Worm (Caenorhabditis elegans) whole organism, late embryonic: ENCODE data around the gene nlp-101.

Experiments used
- C38D4.7 ChIP-seq: fragments of 200-800 bp; sonication (Bioruptor generic); optimal IDR thresholded peaks from 2 replicates; lab custom pipeline; 2018; ENCODE audit warnings: mild to moderate bottlenecking, missing genetic modification characterization, moderate library complexity, missing compliant biosample characterization
- F13H6.1 ChIP-seq: sonication (generic microtip); optimal IDR thresholded peaks from 2 replicates; lab custom pipeline; 2016; ENCODE audit warnings: missing genetic modification characterization, missing compliant biosample characterization
- K02D7.2 ChIP-seq: sonication (generic microtip); optimal IDR thresholded peaks from 2 replicates; lab custom pipeline; 2017; ENCODE audit warnings: mild to moderate bottlenecking, missing genetic modification characterization, missing compliant biosample characterization
- K09A11.1 ChIP-seq: sonication (generic microtip); optimal IDR thresholded peaks from 2 replicates; lab custom pipeline; 2017; ENCODE audit warnings: antibody characterized with exemption, mild to moderate bottlenecking, missing genetic modification characterization, missing compliant biosample characterization; ENCODE audit not compliant: insufficient read depth
- Y22D7AL.16 ChIP-seq: sonication (generic microtip); optimal IDR thresholded peaks from 2 replicates; lab custom pipeline; 2016; ENCODE audit warnings: missing genetic modification characterization, missing compliant biosample characterization
- ama-1 ChIP-seq: fragments of 150-350 bp; optimal IDR thresholded peaks from 2 replicates; lab custom pipeline; 2014
- ceh-18 ChIP-seq: sonication (generic microtip); optimal IDR thresholded peaks from 2 replicates; lab custom pipeline; 2016; ENCODE audit warnings: missing genetic modification characterization, missing compliant biosample characterization
- ceh-22 ChIP-seq: sonication (generic microtip); optimal IDR thresholded peaks from 2 replicates; lab custom pipeline; 2017; ENCODE audit warnings: missing biosample characterization, missing genetic modification characterization
- ceh-24 ChIP-seq: sonication (generic microtip); optimal IDR thresholded peaks from 2 replicates; lab custom pipeline; 2016; ENCODE audit warnings: mild to moderate bottlenecking, missing genetic modification characterization, missing compliant biosample characterization
- ceh-31 ChIP-seq: sonication (generic microtip); optimal IDR thresholded peaks from 2 replicates; lab custom pipeline; 2016; ENCODE audit warnings: missing genetic modification characterization, missing compliant biosample characterization
- ceh-34 ChIP-seq: sonication (generic microtip); optimal IDR thresholded peaks from 2 replicates; lab custom pipeline; 2016; ENCODE audit warnings: mild to moderate bottlenecking, missing genetic modification characterization, missing compliant biosample characterization
- ceh-45 ChIP-seq: fragments of 200-800 bp; sonication (Bioruptor generic); IDR thresholded peaks from 2 replicates; pipeline ENCODE4 v1.3.6; 2022; ENCODE audit warnings: missing genetic modification reagents, missing genetic modification characterization, missing compliant biosample characterization
- ceh-9 ChIP-seq: sonication (generic microtip); optimal IDR thresholded peaks from 2 replicates; lab custom pipeline; 2016; ENCODE audit warnings: mild to moderate bottlenecking, missing genetic modification characterization, inconsistent platforms, missing compliant biosample characterization
- fkh-10 ChIP-seq: fragments of 150-350 bp; optimal IDR thresholded peaks from 2 replicates; lab custom pipeline; 2014; ENCODE audit warnings: missing biosample characterization, missing genetic modification reagents, missing genetic modification characterization
- fkh-6 ChIP-seq: sonication (generic microtip); optimal IDR thresholded peaks from 2 replicates; lab custom pipeline; 2016; ENCODE audit warnings: missing genetic modification characterization, missing compliant biosample characterization
- hlh-8 ChIP-seq: sonication (generic microtip); optimal IDR thresholded peaks from 2 replicates; lab custom pipeline; 2016; ENCODE audit warnings: missing genotype, missing genetic modification characterization, missing compliant biosample characterization
- lim-6 ChIP-seq: sonication (generic microtip); optimal IDR thresholded peaks from 2 replicates; lab custom pipeline; 2016; ENCODE audit warnings: missing genetic modification characterization, missing compliant biosample characterization
- madf-2 ChIP-seq: sonication (generic microtip); optimal IDR thresholded peaks from 2 replicates; lab custom pipeline; 2017; ENCODE audit warnings: missing genetic modification characterization, missing compliant biosample characterization
- mec-3 ChIP-seq: sonication (generic microtip); optimal IDR thresholded peaks from 2 replicates; lab custom pipeline; 2016; ENCODE audit warnings: borderline replicate concordance, missing genetic modification characterization, missing compliant biosample characterization
- nhr-11 ChIP-seq: fragments of 150-350 bp; optimal IDR thresholded peaks from 2 replicates; lab custom pipeline; 2014; ENCODE audit warnings: missing biosample characterization, missing genetic modification characterization
- odd-2 ChIP-seq: sonication (generic microtip); optimal IDR thresholded peaks from 2 replicates; lab custom pipeline; 2017; ENCODE audit warnings: antibody characterized with exemption, mild to moderate bottlenecking, missing genetic modification characterization, missing compliant biosample characterization
- pax-1 ChIP-seq: fragments of 150-350 bp; optimal IDR thresholded peaks from 2 replicates; lab custom pipeline; 2014; ENCODE audit warnings: missing biosample characterization, missing genetic modification characterization
- pha-2 ChIP-seq: sonication (generic microtip); optimal IDR thresholded peaks from 2 replicates; lab custom pipeline; 2017; ENCODE audit warnings: mild to moderate bottlenecking, missing genetic modification characterization, missing compliant biosample characterization
- pqm-1 ChIP-seq: sonication (generic microtip); optimal IDR thresholded peaks from 2 replicates; lab custom pipeline; 2016; ENCODE audit warnings: missing genetic modification characterization, missing compliant biosample characterization
- pros-1 ChIP-seq: fragments of 150-350 bp; optimal IDR thresholded peaks from 2 replicates; lab custom pipeline; 2014; ENCODE audit warnings: missing biosample characterization, missing genetic modification reagents, missing genetic modification characterization
- ref-2 ChIP-seq: sonication (generic microtip); optimal IDR thresholded peaks from 2 replicates; lab custom pipeline; 2016; ENCODE audit warnings: missing genetic modification characterization, missing compliant biosample characterization
- sdc-2 ChIP-seq: sonication (generic microtip); optimal IDR thresholded peaks from 2 replicates; lab custom pipeline; 2016; ENCODE audit warnings: missing genotype, missing genetic modification characterization, missing compliant biosample characterization
- sox-2 ChIP-seq: fragments of 200-800 bp; sonication (Bioruptor generic); IDR thresholded peaks from 2 replicates; pipeline ENCODE4 v1.3.6; 2022; ENCODE audit warnings: missing genetic modification reagents, missing genetic modification characterization, missing compliant biosample characterization
- tbx-2 ChIP-seq: sonication (generic microtip); optimal IDR thresholded peaks from 2 replicates; lab custom pipeline; 2016; ENCODE audit warnings: missing genetic modification characterization, missing compliant biosample characterization
- tbx-7 ChIP-seq: sonication (generic microtip); optimal IDR thresholded peaks from 2 replicates; lab custom pipeline; 2016; ENCODE audit warnings: missing genotype, missing genetic modification characterization, missing compliant biosample characterization
- ttx-3 ChIP-seq: sonication (generic microtip); optimal IDR thresholded peaks from 2 replicates; lab custom pipeline; 2016; ENCODE audit warnings: missing genetic modification reagents, missing genetic modification characterization, missing compliant biosample characterization
- unc-3 ChIP-seq, 2 experiments: fragments of 200-800 bp in 1 of 2; sonication (Bioruptor generic) in 1 of 2; sonication (generic microtip) in 1 of 2; conservative IDR thresholded peaks in 1 of 2; optimal IDR thresholded peaks in 1 of 2; 2 replicates each; pipeline versions ENCODE4 v1.3.6 to Lab custom; 2016 to 2022; ENCODE audit warnings: missing compliant biosample characterization in 2 of 2, missing genetic modification characterization in 2 of 2, missing genetic modification reagents in 1 of 2
- unc-86 ChIP-seq: sonication (generic microtip); optimal IDR thresholded peaks from 2 replicates; lab custom pipeline; 2016; ENCODE audit warnings: missing genetic modification characterization, missing compliant biosample characterization
- zip-5 ChIP-seq: sonication (generic microtip); optimal IDR thresholded peaks from 2 replicates; lab custom pipeline; 2016; ENCODE audit warnings: missing genetic modification characterization, missing compliant biosample characterization

The nlp-101 gene

ce11 chrX:7827989-7828388 is 10.7 kb upstream of the nlp-101 start:
- TF ChIP-seq pros-1 (tag; lab: Kevin White, UChicago) (no peak), pha-2 (tag; lab: Kevin White, UChicago) (no peak), fkh-6 (no peak), ceh-24 (tag; lab: Kevin White, UChicago) (no peak), mec-3 (tag; lab: Kevin White, UChicago) (no peak), K02D7.2 (tag; lab: Kevin White, UChicago) (no peak), sox-2 (GFP tag; lab: Robert Waterston, UW) (no peak), ceh-22 (tag; lab: Kevin White, UChicago) (no peak), tbx-2 (no peak), nhr-11 (tag; lab: Kevin White, UChicago) (no peak), Y22D7AL.16 (tag; lab: Kevin White, UChicago) (no peak), ceh-9 (tag; lab: Kevin White, UChicago) (no peak), pax-1 (tag; lab: Kevin White, UChicago) (no peak), F13H6.1 (tag; lab: Kevin White, UChicago) (no peak), zip-5 (tag; lab: Kevin White, UChicago) (no peak), ceh-31 (no peak)

- TF ChIP-seq ceh-24 (tag; lab: Kevin White, UChicago) (no peak), unc-3 (GFP tag; conservative IDR thresholded peaks at IDR 0.05; lab: Robert Waterston, UW) (no peak), unc-3 (tag; optimal IDR thresholded peaks at IDR 0.05; lab: Kevin White, UChicago) (no peak), ceh-45 (GFP tag; lab: Robert Waterston, UW) (no peak), ref-2 (tag; lab: Kevin White, UChicago) (no peak), ttx-3 (tag; lab: Kevin White, UChicago) (no peak), odd-2 (no peak), ceh-18 (no peak), pqm-1 (tag; lab: Kevin White, UChicago) (no peak), ceh-31 (no peak), tbx-2 (no peak), ceh-9 (tag; lab: Kevin White, UChicago) (no peak), madf-2 (no peak)
Measured at ce11 chrX:7834117-7834516, 4.6 kb upstream of the nlp-101 start, which contains the start of gene sul-3. TSS of gene sul-3 (minus strand) at chrX:7834217.

- no peak for TF ChIP-seq ceh-18
- no peak for TF ChIP-seq ceh-34
- TF ChIP-seq sdc-2, result no peak
- no peak for TF ChIP-seq ama-1 (lab: Kevin White, UChicago)
- no peak for TF ChIP-seq unc-86 (tag; lab: Kevin White, UChicago)
- no peak for TF ChIP-seq pax-1 (tag; lab: Kevin White, UChicago)
- TF ChIP-seq fkh-6, result no peak
- TF ChIP-seq pqm-1 (tag; lab: Kevin White, UChicago), result no peak
- TF ChIP-seq fkh-10 (GFP tag; lab: Kevin White, UChicago), result no peak
- no peak for TF ChIP-seq C38D4.7
- no peak for TF ChIP-seq ref-2 (tag; lab: Kevin White, UChicago)
- TF ChIP-seq K09A11.1 (tag; lab: Kevin White, UChicago), result no peak
- no peak for TF ChIP-seq tbx-2
- TF ChIP-seq ceh-45 (GFP tag; lab: Robert Waterston, UW), result no peak
- no peak for TF ChIP-seq tbx-7 (tag; lab: Kevin White, UChicago)
- TF ChIP-seq hlh-8 (tag; lab: Kevin White, UChicago), result no peak
- no peak for TF ChIP-seq ceh-24 (tag; lab: Kevin White, UChicago)
- TF ChIP-seq mec-3 (tag; lab: Kevin White, UChicago), result no peak
- TF ChIP-seq ceh-22 (tag; lab: Kevin White, UChicago), result no peak
- TF ChIP-seq lim-6, result no peak
- TF ChIP-seq, all 69 proteins: peak for 0
Measured at ce11 chrX:7839989-7840388, 1.3 kb downstream of the nlp-101 start.

- TF ChIP-seq pax-1 (tag; lab: Kevin White, UChicago), result no peak
- no peak for TF ChIP-seq ama-1 (lab: Kevin White, UChicago)
Measured at ce11 chrX:7842241-7842640, 3.6 kb downstream of the nlp-101 start, which contains the start of gene idpp-11. TSS of gene idpp-11 (plus strand) at chrX:7842541.
